Fruit fly (Drosophila melanogaster) whole organism, embryonic: ENCODE measurements around the gene CG6415.

Experiments
- BtbVII ChIP-seq: fragments of 200-800 bp; sonication (Bioruptor generic); optimal IDR thresholded peaks from 3 replicates; lab custom pipeline; 2017; ENCODE audit warnings: missing biosample characterization, mild to moderate bottlenecking, missing genetic modification characterization
- CG11085 ChIP-seq: fragments of 200-800 bp; sonication (Bioruptor generic); IDR thresholded peaks from 2 replicates; pipeline ENCODE4 v1.3.6; 2022; ENCODE audit warnings: missing biosample characterization, missing genetic modification characterization
- CG12659 ChIP-seq: fragments of 200-800 bp; sonication (Bioruptor generic); optimal IDR thresholded peaks from 3 replicates; lab custom pipeline; 2017; ENCODE audit warnings: mild to moderate bottlenecking, missing biosample characterization, missing genetic modification reagents, missing genetic modification characterization
- CG14710 ChIP-seq: fragments of 200-800 bp; sonication (Bioruptor generic); optimal IDR thresholded peaks from 3 replicates; lab custom pipeline; 2019; ENCODE audit warnings: missing biosample characterization, mild to moderate bottlenecking, missing genetic modification characterization, moderate library complexity
- CG14860 ChIP-seq: fragments of 200-800 bp; sonication (Bioruptor generic); IDR thresholded peaks from 3 replicates; pipeline ENCODE4 v1.3.6; 2022; ENCODE audit warnings: missing biosample characterization, missing genetic modification characterization; ENCODE audit not compliant: partially characterized antibody
- CG1603 ChIP-seq: fragments of 200-800 bp; sonication (Bioruptor generic); optimal IDR thresholded peaks from 2 replicates; lab custom pipeline; 2019; ENCODE audit warnings: missing biosample characterization, mild to moderate bottlenecking, missing genetic modification characterization, moderate library complexity
- CG2116 ChIP-seq: fragments of 200-800 bp; sonication (Bioruptor generic); optimal IDR thresholded peaks from 3 replicates; lab custom pipeline; 2018; ENCODE audit warnings: missing biosample characterization, mild to moderate bottlenecking, missing genetic modification characterization
- CG2712 ChIP-seq: fragments of 200-800 bp; optimal IDR thresholded peaks from 3 replicates; lab custom pipeline; 2019; ENCODE audit warnings: missing biosample characterization, mild to moderate bottlenecking, missing genetic modification characterization, moderate library complexity
- CG3726 ChIP-seq: fragments of 200-800 bp; sonication (Bioruptor generic); IDR thresholded peaks from 3 replicates; pipeline ENCODE4, ENCODE4 v1.3.6; 2022; ENCODE audit warnings: missing biosample characterization, missing genetic modification characterization
- CG4730 ChIP-seq: fragments of 200-800 bp; sonication (Bioruptor generic); IDR thresholded peaks from 2 replicates; pipeline ENCODE4 v1.3.6; 2022; ENCODE audit warnings: missing biosample characterization, missing genetic modification characterization
- CG5180 ChIP-seq: fragments of 200-800 bp; sonication (Bioruptor generic); optimal IDR thresholded peaks from 3 replicates; lab custom pipeline; 2017; ENCODE audit warnings: missing biosample characterization, missing genetic modification characterization, mild to moderate bottlenecking, moderate library complexity, missing genetic modification reagents
- CG6254 ChIP-seq: fragments of 200-800 bp; sonication (Bioruptor generic); optimal IDR thresholded peaks from 3 replicates; lab custom pipeline; 2017; ENCODE audit warnings: mild to moderate bottlenecking, missing biosample characterization, missing genetic modification reagents, missing genetic modification characterization
- CG6765 ChIP-seq: fragments of 200-800 bp; sonication (Bioruptor generic); optimal IDR thresholded peaks from 3 replicates; lab custom pipeline; 2017; ENCODE audit warnings: missing biosample characterization, mild to moderate bottlenecking, missing genetic modification characterization
- CG6791 ChIP-seq: fragments of 200-800 bp; sonication (Bioruptor generic); IDR thresholded peaks from 3 replicates; pipeline ENCODE4 v1.3.6; 2022; ENCODE audit warnings: missing biosample characterization, missing genetic modification characterization; ENCODE audit not compliant: partially characterized antibody
- CG6813 ChIP-seq: fragments of 200-800 bp; sonication (Bioruptor generic); optimal IDR thresholded peaks from 2 replicates; lab custom pipeline; 2017; ENCODE audit warnings: missing biosample characterization, missing genetic modification characterization, mild to moderate bottlenecking, moderate library complexity, missing genetic modification reagents
- CG8281 ChIP-seq: fragments of 200-800 bp; sonication (Bioruptor generic); optimal IDR thresholded peaks from 2 replicates; lab custom pipeline; 2018; ENCODE audit warnings: missing biosample characterization, mild to moderate bottlenecking, missing genetic modification characterization, moderate library complexity
- CoRest ChIP-seq: fragments of 200-800 bp; sonication (Bioruptor generic); optimal IDR thresholded peaks from 3 replicates; lab custom pipeline; 2018; ENCODE audit warnings: missing biosample characterization, mild to moderate bottlenecking, missing genetic modification characterization, moderate library complexity
- Dll ChIP-seq: fragments of 200-800 bp; sonication (Bioruptor generic); IDR thresholded peaks from 4 replicates; pipeline ENCODE4 v1.3.6; 2022; ENCODE audit warnings: missing biosample characterization, missing genetic modification characterization; ENCODE audit not compliant: partially characterized antibody
- HHEX ChIP-seq: fragments of 200-800 bp; sonication (Bioruptor generic); optimal IDR thresholded peaks from 3 replicates; lab custom pipeline; 2017; ENCODE audit warnings: missing biosample characterization, mild to moderate bottlenecking, missing genetic modification characterization, missing genetic modification reagents
- HmgZ ChIP-seq: fragments of 200-800 bp; sonication (Bioruptor generic); optimal IDR thresholded peaks from 2 replicates; lab custom pipeline; 2018; ENCODE audit warnings: missing biosample characterization, mild to moderate bottlenecking, missing genetic modification characterization
- MBD-R2 ChIP-seq: fragments of 200-800 bp; sonication (Bioruptor generic); IDR thresholded peaks from 2 replicates; pipeline ENCODE4 v1.3.6; 2022; ENCODE audit warnings: missing biosample characterization, missing genetic modification characterization
- NK7.1 ChIP-seq: fragments of 200-800 bp; sonication (Bioruptor generic); optimal IDR thresholded peaks from 3 replicates; lab custom pipeline; 2016; ENCODE audit warnings: missing biosample characterization, missing genetic modification characterization
- Opbp ChIP-seq: fragments of 200-800 bp; sonication (Bioruptor generic); IDR thresholded peaks from 3 replicates; pipeline ENCODE4 v1.3.6; 2022; ENCODE audit warnings: missing biosample characterization, missing genetic modification characterization; ENCODE audit not compliant: partially characterized antibody
- Pdp1 ChIP-seq, 2 experiments: fragments of 200-800 bp; sonication (Bioruptor generic); optimal IDR thresholded peaks; 3 replicates each; lab custom pipeline; 2016; ENCODE audit warnings: missing biosample characterization in 2 of 2, missing genetic modification characterization in 2 of 2, mild to moderate bottlenecking in 1 of 2, moderate library complexity in 1 of 2
- Ptx1 ChIP-seq: fragments of 200-800 bp; sonication (Bioruptor generic); IDR thresholded peaks from 2 replicates; pipeline ENCODE4 v1.3.6; 2022; ENCODE audit warnings: missing biosample characterization, missing genetic modification characterization
- Scr ChIP-seq: fragments of 200-800 bp; sonication (Bioruptor generic); IDR thresholded peaks from 2 replicates; pipeline ENCODE4 v1.3.6; 2022; ENCODE audit warnings: missing biosample characterization, missing genetic modification characterization; ENCODE audit not compliant: partially characterized antibody
- Sry-δ ChIP-seq: fragments of 200-800 bp; sonication (Bioruptor generic); optimal IDR thresholded peaks from 2 replicates; lab custom pipeline; 2016; ENCODE audit warnings: missing biosample characterization, missing genetic modification characterization
- YL-1 ChIP-seq: fragments of 200-800 bp; sonication (Bioruptor generic); optimal IDR thresholded peaks from 3 replicates; lab custom pipeline; 2017; ENCODE audit warnings: missing biosample characterization, mild to moderate bottlenecking, missing genetic modification characterization
- bbx ChIP-seq: fragments of 200-800 bp; sonication (Bioruptor generic); IDR thresholded peaks from 2 replicates; pipeline ENCODE4 v1.3.6; 2022; ENCODE audit warnings: missing biosample characterization, missing genetic modification characterization; ENCODE audit not compliant: partially characterized antibody
- bigmax ChIP-seq: fragments of 200-800 bp; sonication (Bioruptor generic); optimal IDR thresholded peaks from 2 replicates; lab custom pipeline; 2018; ENCODE audit warnings: missing biosample characterization, mild to moderate bottlenecking, missing genetic modification characterization
- bsh ChIP-seq, 2 experiments: fragments of 200-800 bp; sonication (Bioruptor generic); optimal IDR thresholded peaks; 2 replicates each; lab custom pipeline; 2017 to 2018; ENCODE audit warnings: mild to moderate bottlenecking in 2 of 2, missing biosample characterization in 2 of 2, missing genetic modification characterization in 2 of 2, moderate library complexity in 1 of 2
- cato ChIP-seq: fragments of 200-800 bp; sonication (Bioruptor generic); optimal IDR thresholded peaks from 2 replicates; lab custom pipeline; 2016; ENCODE audit warnings: missing biosample characterization, missing genetic modification characterization, borderline replicate concordance
- chm ChIP-seq: fragments of 200-800 bp; sonication (Bioruptor generic); IDR thresholded peaks from 2 replicates; pipeline ENCODE4 v1.3.6; 2022; ENCODE audit warnings: missing biosample characterization, missing genetic modification characterization
- crp ChIP-seq, 2 experiments: fragments of 200-800 bp; sonication (Bioruptor generic); optimal IDR thresholded peaks; 2 replicates in 1 of 2; 3 replicates in 1 of 2; lab custom pipeline; 2017; ENCODE audit warnings: missing biosample characterization in 2 of 2, missing genetic modification characterization in 2 of 2, mild to moderate bottlenecking in 1 of 2, moderate library complexity in 1 of 2
- ftz-f1 ChIP-seq: fragments of 200-800 bp; sonication (Bioruptor generic); optimal IDR thresholded peaks from 2 replicates; lab custom pipeline; 2016; ENCODE audit warnings: missing biosample characterization, missing genetic modification characterization
- fu2 ChIP-seq: fragments of 200-800 bp; sonication (Bioruptor generic); optimal IDR thresholded peaks from 2 replicates; lab custom pipeline; 2016; ENCODE audit warnings: missing biosample characterization, missing genetic modification characterization
- jigr1 ChIP-seq: fragments of 200-800 bp; sonication (Bioruptor generic); IDR thresholded peaks from 3 replicates; pipeline ENCODE4 v1.3.6; 2022; ENCODE audit warnings: missing biosample characterization, missing genetic modification characterization
- lov ChIP-seq, 2 experiments: fragments of 200-800 bp in 1 of 2; fragments of >200 bp in 1 of 2; sonication (Bioruptor generic) in 1 of 2; IDR thresholded peaks in 1 of 2; optimal IDR thresholded peaks in 1 of 2; 2 replicates in 1 of 2; 3 replicates in 1 of 2; pipeline versions ENCODE4 v1.3.6 to Lab custom; 2017 to 2022; ENCODE audit warnings: missing biosample characterization in 1 of 2, missing genetic modification characterization in 1 of 2
- nerfin-2 ChIP-seq: fragments of 200-800 bp; sonication (Bioruptor generic); IDR thresholded peaks from 2 replicates; pipeline ENCODE4 v1.3.6; 2022; ENCODE audit warnings: missing biosample characterization, missing genetic modification characterization; ENCODE audit not compliant: partially characterized antibody
- nmo ChIP-seq: fragments of 200-800 bp; sonication (Bioruptor generic); optimal IDR thresholded peaks from 2 replicates; lab custom pipeline; 2018; ENCODE audit warnings: missing biosample characterization, mild to moderate bottlenecking, missing genetic modification characterization, moderate library complexity
- phol ChIP-seq: fragments of 200-800 bp; sonication (Bioruptor generic); optimal IDR thresholded peaks from 3 replicates; lab custom pipeline; 2018; ENCODE audit warnings: missing biosample characterization, mild to moderate bottlenecking, missing genetic modification characterization, moderate library complexity
- run ChIP-seq: fragments of 200-800 bp; sonication (Bioruptor generic); optimal IDR thresholded peaks from 3 replicates; lab custom pipeline; 2018; ENCODE audit warnings: missing biosample characterization, mild to moderate bottlenecking, missing genetic modification characterization
- sna ChIP-seq: fragments of 200-800 bp; sonication (Bioruptor generic); IDR thresholded peaks from 2 replicates; pipeline ENCODE4 v1.3.6; 2022; ENCODE audit warnings: missing biosample characterization, missing genetic modification characterization; ENCODE audit not compliant: partially characterized antibody
- stc ChIP-seq: fragments of 200-800 bp; sonication (Bioruptor generic); IDR thresholded peaks from 2 replicates; pipeline ENCODE4 v1.3.6; 2022; ENCODE audit warnings: missing biosample characterization, missing genetic modification characterization
- unc-4 ChIP-seq: fragments of 200-800 bp; sonication (Bioruptor generic); IDR thresholded peaks from 2 replicates; pipeline ENCODE4 v1.3.6; 2022; ENCODE audit warnings: missing biosample characterization, missing genetic modification characterization; ENCODE audit not compliant: partially characterized antibody
- vnd ChIP-seq: fragments of 200-800 bp; sonication (Bioruptor generic); IDR thresholded peaks from 3 replicates; pipeline ENCODE4 v1.3.6; 2022; ENCODE audit warnings: missing biosample characterization, missing genetic modification characterization; ENCODE audit not compliant: partially characterized antibody

Gene CG6415

dm6 chr2L:10723903-10724302 is 20.5 kb downstream of the CG6415 start, which contains the start of gene CG6431:
TSS of gene CG6431 (plus strand) at chr2L:10724203.
- TF ChIP-seq CG3726 (peak; percentile 19; the same call in 1 of the 3 replicates), fu2 (no peak), lov (optimal IDR thresholded peaks at IDR 0.05; lab: Kevin White, UChicago) (no peak), lov (GFP tag; IDR thresholded peaks at IDR 0.05; lab: Robert Waterston, UW) (no peak), HHEX (GFP tag; lab: Kevin White, UChicago) (no peak), CoRest (tag; lab: Kevin White, UChicago) (no peak), bigmax (GFP tag; lab: Kevin White, UChicago) (no peak)
- TF ChIP-seq, all 482 proteins: peak for 1

dm6 chr2L:10728751-10729150 is 25.3 kb downstream of the CG6415 start, which contains the start of gene CG6443:
TSS of gene CG6443 (plus strand) at chr2L:10728978.
- TF ChIP-seq CG6791 (GFP tag; lab: Robert Waterston, UW) = peak; percentile 74
- peak; percentile 40; the same call in 1 of the 2 replicates for TF ChIP-seq MBD-R2 (GFP tag; lab: Robert Waterston, UW)
- peak; percentile 73 for TF ChIP-seq CG2116
- TF ChIP-seq CG11085 (GFP tag; lab: Robert Waterston, UW) = no peak
- TF ChIP-seq crp (GFP tag; optimal IDR thresholded peaks at IDR 0.05; lab: Kevin White, UChicago) = peak; percentile 67 to 91
- no peak for TF ChIP-seq run (tag; lab: Kevin White, UChicago)
- TF ChIP-seq CG6813 (GFP tag; lab: Kevin White, UChicago) = no peak
- TF ChIP-seq unc-4 (GFP tag; lab: Robert Waterston, UW) = peak; percentile 84
- TF ChIP-seq CG14710 = peak; percentile 19
- peak; percentile 90 for TF ChIP-seq Sry-δ (GFP tag; lab: Kevin White, UChicago)
- TF ChIP-seq vnd (GFP tag; lab: Robert Waterston, UW) = peak; percentile 58; the same call in 1 of the 3 replicates
- TF ChIP-seq Scr (GFP tag; lab: Robert Waterston, UW) = peak; percentile 76
- TF ChIP-seq CG2712 (tag; lab: Kevin White, UChicago) = peak; percentile 40
- TF ChIP-seq CG4730 (GFP tag; lab: Robert Waterston, UW) = no peak
- no peak for TF ChIP-seq CG5180
- peak in 1 of 2 experiments; percentile 12 for TF ChIP-seq Pdp1 (GFP tag; optimal IDR thresholded peaks at IDR 0.05; lab: Kevin White, UChicago)
- TF ChIP-seq stc (GFP tag; lab: Robert Waterston, UW) = no peak
- TF ChIP-seq CG12659 (GFP tag; lab: Kevin White, UChicago) = peak; percentile 56
- TF ChIP-seq CG6254 (GFP tag; lab: Kevin White, UChicago) = no peak
- peak; percentile 75; the same call in 2 of the 3 replicates for TF ChIP-seq Opbp
- no peak for TF ChIP-seq NK7.1 (GFP tag; lab: Kevin White, UChicago)
- TF ChIP-seq chm = no peak
- peak; percentile 75 for TF ChIP-seq nerfin-2 (GFP tag; lab: Robert Waterston, UW)
- TF ChIP-seq BtbVII = no peak
- peak; percentile 27 for TF ChIP-seq CG1603 (tag; lab: Kevin White, UChicago)
- TF ChIP-seq YL-1 = peak; percentile 3
- TF ChIP-seq Dll = peak; percentile 89
- TF ChIP-seq jigr1 (GFP tag; lab: Robert Waterston, UW) = no peak
- TF ChIP-seq phol (tag; lab: Kevin White, UChicago) = peak; percentile 9
- peak; percentile 67 for TF ChIP-seq CG14860 (GFP tag; lab: Robert Waterston, UW)
- no peak for TF ChIP-seq CG6765 (GFP tag; lab: Kevin White, UChicago)
- peak; percentile 68 for TF ChIP-seq bbx (GFP tag; lab: Robert Waterston, UW)
- TF ChIP-seq HmgZ (tag; lab: Kevin White, UChicago) = peak; percentile 1
- TF ChIP-seq nmo (GFP tag; lab: Kevin White, UChicago) = peak; percentile 37
- no peak for TF ChIP-seq CG8281 (tag; lab: Kevin White, UChicago)
- TF ChIP-seq ftz-f1 (GFP tag; lab: Kevin White, UChicago) = no peak
- TF ChIP-seq sna (GFP tag; lab: Robert Waterston, UW) = peak; percentile 88
- no peak for TF ChIP-seq Ptx1 (GFP tag; lab: Robert Waterston, UW)
- no peak for TF ChIP-seq bsh (GFP tag; optimal IDR thresholded peaks at IDR 0.05; lab: Kevin White, UChicago)
- TF ChIP-seq cato = no peak
